Fruit fly (Drosophila melanogaster) whole organism, prepupa: Measurements from ENCODE around the gene Acp24A4.
A peak's percentile ranks its signal among the peaks of the same experiment; 100 is the strongest.

Source experiments
- Blimp-1 ChIP-seq: fragments of 200-800 bp; sonication (Bioruptor generic); optimal IDR thresholded peaks from 3 replicates; lab custom pipeline; 2017; ENCODE audit warnings: missing biosample characterization, missing genetic modification characterization, mild to moderate bottlenecking, moderate library complexity, missing genetic modification reagents
- CG10669 ChIP-seq: fragments of 200-800 bp; sonication (Bioruptor generic); optimal IDR thresholded peaks from 3 replicates; lab custom pipeline; 2018; ENCODE audit warnings: missing biosample characterization, mild to moderate bottlenecking, missing genetic modification characterization, moderate library complexity
- CG15336 ChIP-seq: fragments of 200-800 bp; sonication (Bioruptor generic); IDR thresholded peaks from 2 replicates; pipeline ENCODE4 v1.3.6; 2022; ENCODE audit warnings: missing biosample characterization, missing genetic modification characterization
- CG16779 ChIP-seq: fragments of 200-800 bp; sonication (Bioruptor generic); optimal IDR thresholded peaks from 3 replicates; lab custom pipeline; 2017; ENCODE audit warnings: missing biosample characterization, mild to moderate bottlenecking, missing genetic modification characterization
- CG3032 ChIP-seq: fragments of 200-800 bp; optimal IDR thresholded peaks from 2 replicates; lab custom pipeline; 2019; ENCODE audit warnings: missing biosample characterization, mild to moderate bottlenecking, missing genetic modification characterization, moderate library complexity
- CG32006 ChIP-seq: fragments of 200-800 bp; sonication (Bioruptor generic); optimal IDR thresholded peaks from 3 replicates; lab custom pipeline; 2017; ENCODE audit warnings: missing biosample characterization, mild to moderate bottlenecking, missing genetic modification characterization
- CG34406 ChIP-seq: fragments of 200-800 bp; sonication (Bioruptor generic); optimal IDR thresholded peaks from 3 replicates; lab custom pipeline; 2016; ENCODE audit warnings: missing biosample characterization, missing genetic modification characterization
- CG3919 ChIP-seq: fragments of 200-800 bp; sonication (Bioruptor generic); optimal IDR thresholded peaks from 3 replicates; lab custom pipeline; 2016; ENCODE audit warnings: missing biosample characterization, missing genetic modification characterization
- CG6163 ChIP-seq: fragments of 200-800 bp; sonication (Bioruptor generic); IDR thresholded peaks from 3 replicates; pipeline ENCODE4 v1.3.6; 2022; ENCODE audit warnings: missing biosample characterization, missing genetic modification characterization
- CG6276 ChIP-seq: fragments of 200-800 bp; sonication (Bioruptor generic); optimal IDR thresholded peaks from 2 replicates; lab custom pipeline; 2017; ENCODE audit warnings: missing biosample characterization, mild to moderate bottlenecking, missing genetic modification characterization
- CG6792 ChIP-seq: fragments of 200-800 bp; sonication (Bioruptor generic); optimal IDR thresholded peaks from 3 replicates; lab custom pipeline; 2016; ENCODE audit warnings: missing biosample characterization, missing genetic modification characterization
- CG6808 ChIP-seq: fragments of 200-800 bp; sonication (Bioruptor generic); optimal IDR thresholded peaks from 3 replicates; lab custom pipeline; 2017; ENCODE audit warnings: missing biosample characterization, missing genetic modification characterization, mild to moderate bottlenecking, moderate library complexity, missing genetic modification reagents
- CG7368 ChIP-seq: fragments of 200-800 bp; sonication (Bioruptor generic); optimal IDR thresholded peaks from 3 replicates; lab custom pipeline; 2016; ENCODE audit warnings: missing biosample characterization, missing genetic modification characterization
- CG8119 ChIP-seq: fragments of 200-800 bp; sonication (Bioruptor generic); IDR thresholded peaks from 3 replicates; pipeline ENCODE4 v1.3.6; 2022; ENCODE audit warnings: missing biosample characterization, missing genetic modification characterization
- CG8319 ChIP-seq: fragments of 200-800 bp; sonication (Bioruptor generic); optimal IDR thresholded peaks from 3 replicates; lab custom pipeline; 2016; ENCODE audit warnings: missing biosample characterization, missing genetic modification characterization
- CG8632 ChIP-seq: fragments of 200-800 bp; sonication (Bioruptor generic); optimal IDR thresholded peaks from 3 replicates; lab custom pipeline; 2016; ENCODE audit warnings: missing biosample characterization, missing genetic modification characterization
- CG9139 ChIP-seq: fragments of 200-800 bp; sonication (Bioruptor generic); optimal IDR thresholded peaks from 3 replicates; lab custom pipeline; 2017; ENCODE audit warnings: missing biosample characterization, mild to moderate bottlenecking, missing genetic modification characterization
- Eip75B ChIP-seq: fragments of 200-800 bp; sonication (Bioruptor generic); optimal IDR thresholded peaks from 3 replicates; lab custom pipeline; 2016; ENCODE audit warnings: missing biosample characterization, missing genetic modification characterization
- Eip78C ChIP-seq: fragments of 200-800 bp; sonication (Bioruptor generic); peaks from one replicate; lab custom pipeline; 2016; ENCODE audit warnings: missing biosample characterization, missing genetic modification characterization
- Eip93F ChIP-seq: fragments of 200-800 bp; sonication (Bioruptor generic); optimal IDR thresholded peaks from 2 replicates; lab custom pipeline; 2016; ENCODE audit warnings: missing biosample characterization, mild to moderate bottlenecking, missing genetic modification characterization
- Gug ChIP-seq: fragments of 200-800 bp; sonication (Bioruptor generic); IDR thresholded peaks from 2 replicates; pipeline ENCODE4 v1.3.6; 2022; ENCODE audit warnings: missing biosample characterization, missing genetic modification characterization
- Hr39 ChIP-seq: fragments of 200-800 bp; sonication (Bioruptor generic); optimal IDR thresholded peaks from 2 replicates; lab custom pipeline; 2016; ENCODE audit warnings: missing biosample characterization, missing genetic modification characterization
- Hr4 ChIP-seq: fragments of 200-800 bp; sonication (Bioruptor generic); optimal IDR thresholded peaks from 3 replicates; lab custom pipeline; 2016; ENCODE audit warnings: missing biosample characterization, missing genetic modification characterization
- Lpt ChIP-seq: fragments of 200-800 bp; sonication (Bioruptor generic); optimal IDR thresholded peaks from 3 replicates; lab custom pipeline; 2016; ENCODE audit warnings: missing biosample characterization, missing genetic modification characterization
- Met ChIP-seq: fragments of 200-800 bp; sonication (Bioruptor generic); optimal IDR thresholded peaks from 3 replicates; lab custom pipeline; 2016; ENCODE audit warnings: missing biosample characterization, missing genetic modification characterization
- Sox102F ChIP-seq: fragments of 200-800 bp; sonication (Bioruptor generic); optimal IDR thresholded peaks from 2 replicates; lab custom pipeline; 2016; ENCODE audit warnings: missing biosample characterization, mild to moderate bottlenecking, missing genetic modification characterization
- Sox14 ChIP-seq: fragments of 200-800 bp; sonication (Bioruptor generic); optimal IDR thresholded peaks from 3 replicates; lab custom pipeline; 2016; ENCODE audit warnings: missing biosample characterization, missing genetic modification characterization
- Sox15 ChIP-seq: fragments of 200-800 bp; sonication (Bioruptor generic); optimal IDR thresholded peaks from 3 replicates; lab custom pipeline; 2016; ENCODE audit warnings: missing biosample characterization, missing genetic modification characterization
- achi ChIP-seq: fragments of 200-800 bp; sonication (Bioruptor generic); optimal IDR thresholded peaks from 3 replicates; lab custom pipeline; 2016; ENCODE audit warnings: missing biosample characterization, missing genetic modification characterization
- acj6 ChIP-seq: fragments of 200-800 bp; sonication (Bioruptor generic); optimal IDR thresholded peaks from 3 replicates; lab custom pipeline; 2016; ENCODE audit warnings: missing biosample characterization, missing genetic modification characterization
- cyc ChIP-seq: fragments of 200-800 bp; sonication (Bioruptor generic); optimal IDR thresholded peaks from 3 replicates; lab custom pipeline; 2016; ENCODE audit warnings: missing biosample characterization, missing genetic modification characterization
- dac ChIP-seq: fragments of 200-800 bp; sonication (Bioruptor generic); optimal IDR thresholded peaks from 2 replicates; lab custom pipeline; 2017; ENCODE audit warnings: missing biosample characterization, mild to moderate bottlenecking, missing genetic modification characterization
- dsx ChIP-seq: fragments of 200-800 bp; optimal IDR thresholded peaks from 3 replicates; lab custom pipeline; 2019; ENCODE audit warnings: missing biosample characterization, mild to moderate bottlenecking, missing genetic modification characterization, moderate library complexity; ENCODE audit not compliant: poor library complexity, severe bottlenecking
- eg ChIP-seq: fragments of 200-800 bp; sonication (Bioruptor generic); IDR thresholded peaks from 3 replicates; pipeline ENCODE4 v1.3.6; 2022; ENCODE audit warnings: missing biosample characterization, missing genetic modification characterization
- esn ChIP-seq: fragments of 200-800 bp; sonication (Bioruptor generic); optimal IDR thresholded peaks from 2 replicates; lab custom pipeline; 2016; ENCODE audit warnings: missing biosample characterization, mild to moderate bottlenecking, missing genetic modification characterization, moderate library complexity
- fd59A ChIP-seq: fragments of 200-800 bp; sonication (Bioruptor generic); optimal IDR thresholded peaks from 2 replicates; lab custom pipeline; 2017; ENCODE audit warnings: missing biosample characterization, mild to moderate bottlenecking, missing genetic modification characterization, missing genetic modification reagents
- fkh ChIP-seq: fragments of 200-800 bp; sonication (Bioruptor generic); optimal IDR thresholded peaks from 3 replicates; lab custom pipeline; 2017; ENCODE audit warnings: missing biosample characterization, mild to moderate bottlenecking, missing genetic modification characterization, moderate library complexity
- lz ChIP-seq: fragments of 200-800 bp; sonication (Bioruptor generic); optimal IDR thresholded peaks from 3 replicates; lab custom pipeline; 2016; ENCODE audit warnings: missing biosample characterization, missing genetic modification characterization
- net ChIP-seq: fragments of 200-800 bp; sonication (Bioruptor generic); optimal IDR thresholded peaks from 3 replicates; lab custom pipeline; 2016; ENCODE audit warnings: missing biosample characterization, missing genetic modification characterization
- pdm3 ChIP-seq: fragments of 200-800 bp; sonication (Bioruptor generic); optimal IDR thresholded peaks from 3 replicates; lab custom pipeline; 2016; ENCODE audit warnings: missing biosample characterization, missing genetic modification characterization
- salr ChIP-seq, 2 experiments: fragments of 200-800 bp; sonication (Bioruptor generic); optimal IDR thresholded peaks; 3 replicates each; lab custom pipeline; 2016 to 2018; ENCODE audit warnings: missing biosample characterization in 2 of 2, missing genetic modification characterization in 2 of 2, mild to moderate bottlenecking in 1 of 2
- spab ChIP-seq: fragments of 200-800 bp; sonication (Bioruptor generic); optimal IDR thresholded peaks from 2 replicates; lab custom pipeline; 2017; ENCODE audit warnings: missing biosample characterization, mild to moderate bottlenecking, missing genetic modification characterization, missing genetic modification reagents
- ss ChIP-seq, 2 experiments: fragments of 200-800 bp; sonication (Bioruptor generic); optimal IDR thresholded peaks; 2 replicates in 1 of 2; 3 replicates in 1 of 2; lab custom pipeline; 2017 to 2018; ENCODE audit warnings: mild to moderate bottlenecking in 2 of 2, missing biosample characterization in 2 of 2, missing genetic modification characterization in 2 of 2, moderate library complexity in 1 of 2
- svp ChIP-seq: fragments of 200-800 bp; sonication (Bioruptor generic); peaks from one replicate; lab custom pipeline; 2016; ENCODE audit warnings: missing biosample characterization, missing genetic modification characterization
- vri ChIP-seq: fragments of 200-800 bp; sonication (Bioruptor generic); optimal IDR thresholded peaks from 3 replicates; lab custom pipeline; 2016; ENCODE audit warnings: missing biosample characterization, mild to moderate bottlenecking, missing genetic modification characterization

Acp24A4 gene

dm6 chr2L:3730182-3730975 is 36.7 kb upstream of the Acp24A4 start, which contains the start of gene CG10019:
Gene CG10019, plus strand, starts transcription at chr2L:3730466.
- TF ChIP-seq CG16779 (peak; percentile 25), Eip75B (GFP tag; lab: Kevin White, UChicago) (no peak), esn (no peak), CG8119 (GFP tag; lab: Robert Waterston, UW) (0 out of 3 replicates have a peak, but pooled peaks have one; percentile 27), CG6276 (GFP tag; lab: Kevin White, UChicago) (peak; percentile 44), vri (no peak), achi (GFP tag; lab: Kevin White, UChicago) (no peak), CG15336 (GFP tag; lab: Robert Waterston, UW) (peak; percentile 31; the same call in 1 of the 2 replicates), eg (GFP tag; lab: Robert Waterston, UW) (peak; percentile 56; the same call in 1 of the 3 replicates), ss (GFP tag; optimal IDR thresholded peaks at IDR 0.05; lab: Kevin White, UChicago) (no peak)

dm6 chr2L:3729635-3730034 is 35.9 kb upstream of the Acp24A4 start:
- TF ChIP-seq esn: no peak
- TF ChIP-seq CG3032 (tag; lab: Kevin White, UChicago): no peak
- no peak for TF ChIP-seq Gug (GFP tag; lab: Robert Waterston, UW)
- TF ChIP-seq CG8319 (GFP tag; lab: Kevin White, UChicago): no peak
- TF ChIP-seq net (GFP tag; lab: Kevin White, UChicago): no peak
- no peak for TF ChIP-seq fkh (GFP tag; lab: Kevin White, UChicago)
- TF ChIP-seq Eip78C (GFP tag; lab: Kevin White, UChicago): no peak
- no peak for TF ChIP-seq svp (GFP tag; lab: Kevin White, UChicago)
- no peak for TF ChIP-seq Hr4
- no peak for TF ChIP-seq CG3919 (GFP tag; lab: Kevin White, UChicago)
- TF ChIP-seq vri: no peak
- TF ChIP-seq CG9139 (GFP tag; lab: Kevin White, UChicago): no peak
- no peak for TF ChIP-seq CG32006 (GFP tag; lab: Kevin White, UChicago)
- TF ChIP-seq dac: no peak
- TF ChIP-seq Hr39: no peak
- no peak for TF ChIP-seq Lpt (GFP tag; lab: Kevin White, UChicago)
- TF ChIP-seq CG34406: no peak
- no peak for TF ChIP-seq Eip93F (GFP tag; lab: Kevin White, UChicago)
- TF ChIP-seq Blimp-1: no peak

- TF ChIP-seq CG7368 (GFP tag; lab: Kevin White, UChicago) (peak; percentile 27), CG8119 (GFP tag; lab: Robert Waterston, UW) (no peak), esn (no peak), lz (peak; percentile 1), dac (no peak), CG15336 (GFP tag; lab: Robert Waterston, UW) (no peak), Hr39 (peak; percentile 14), CG6792 (GFP tag; lab: Kevin White, UChicago) (peak; percentile 22), cyc (GFP tag; lab: Kevin White, UChicago) (peak; percentile 14), Lpt (GFP tag; lab: Kevin White, UChicago) (no peak), Sox15 (no peak), CG10669 (peak; percentile 25), Hr4 (peak; percentile 28), Sox14 (GFP tag; lab: Kevin White, UChicago) (peak; percentile 26), CG34406 (peak; percentile 42), salr (GFP tag; optimal IDR thresholded peaks at IDR 0.05; lab: Kevin White, UChicago) (peak in 1 of 2 experiments; percentile 40), CG6808 (peak; percentile 59), spab (peak; percentile 33), fd59A (peak; percentile 45), CG6276 (GFP tag; lab: Kevin White, UChicago) (no peak), acj6 (GFP tag; lab: Kevin White, UChicago) (peak; percentile 39), CG6163 (GFP tag; lab: Robert Waterston, UW) (no peak), svp (GFP tag; lab: Kevin White, UChicago) (peak; percentile 67), Met (peak; percentile 22), CG9139 (GFP tag; lab: Kevin White, UChicago) (peak; percentile 40), Sox102F (GFP tag; lab: Kevin White, UChicago) (no peak), dsx (no peak), pdm3 (GFP tag; lab: Kevin White, UChicago) (peak; percentile 50), CG8632 (GFP tag; lab: Kevin White, UChicago) (peak; percentile 42), CG3032 (tag; lab: Kevin White, UChicago) (no peak)
Measured at dm6 chr2L:3719414-3719959, 25.8 kb upstream of the Acp24A4 start.
